Fruit fly (Drosophila melanogaster): ENCODE results near the gene HHEX.

The HHEX gene

dm6 chr3R:21102477-21102876 lies 21.8 kb upstream of the HHEX start:
- no peak for TF ChIP-seq CG17801 (GFP tag; optimal IDR thresholded peaks at IDR 0.05; ENCODE audit: partially characterized antibody)

DNA sequence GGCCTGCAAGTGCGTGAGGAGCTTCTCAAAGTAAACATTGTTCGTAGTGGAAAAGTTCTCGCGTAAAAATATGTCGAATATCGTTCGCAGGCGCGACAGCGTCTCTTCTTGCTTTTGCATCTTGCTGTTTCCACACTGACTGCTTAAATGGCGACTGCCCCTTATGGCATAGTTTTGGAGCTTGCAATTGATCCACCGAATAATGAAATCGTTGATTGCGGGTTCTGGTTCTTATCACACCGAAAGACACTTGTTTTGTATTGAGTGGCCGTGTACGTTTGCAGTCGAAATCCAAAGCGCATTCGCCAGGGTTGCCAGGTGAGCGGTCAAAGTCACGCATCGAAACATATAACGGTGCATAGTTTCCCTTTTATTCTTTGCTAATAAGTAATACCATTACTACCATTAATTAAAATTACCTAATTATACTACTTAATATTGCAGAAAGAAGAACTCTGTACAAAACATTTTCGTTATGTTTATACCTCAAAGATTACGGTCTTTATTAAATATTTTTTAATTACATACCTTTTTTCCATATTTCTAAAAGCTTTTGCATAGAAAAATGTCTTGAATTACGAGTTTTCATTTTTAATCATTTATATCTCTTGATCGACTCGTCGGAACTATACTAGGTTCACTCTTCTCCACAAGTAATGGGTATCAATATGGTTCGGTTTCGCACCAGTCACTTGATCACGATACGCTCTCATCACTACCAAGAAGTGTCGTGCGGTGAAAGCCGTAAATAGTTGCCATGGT lies 20.9 kb upstream of the HHEX start, which contains the start of the genes CG7044 and Tbc1d22:
Gene CG7044, minus strand, starts transcription at position 266 of the 762 bp plus-strand sequence.
Gene Tbc1d22, plus strand, starts transcription at position 747 of the 762 bp plus-strand sequence.
- peak; percentile 15 for TF ChIP-seq CG17801 (GFP tag; optimal IDR thresholded peaks at IDR 0.05; ENCODE audit: partially characterized antibody)

DNA sequence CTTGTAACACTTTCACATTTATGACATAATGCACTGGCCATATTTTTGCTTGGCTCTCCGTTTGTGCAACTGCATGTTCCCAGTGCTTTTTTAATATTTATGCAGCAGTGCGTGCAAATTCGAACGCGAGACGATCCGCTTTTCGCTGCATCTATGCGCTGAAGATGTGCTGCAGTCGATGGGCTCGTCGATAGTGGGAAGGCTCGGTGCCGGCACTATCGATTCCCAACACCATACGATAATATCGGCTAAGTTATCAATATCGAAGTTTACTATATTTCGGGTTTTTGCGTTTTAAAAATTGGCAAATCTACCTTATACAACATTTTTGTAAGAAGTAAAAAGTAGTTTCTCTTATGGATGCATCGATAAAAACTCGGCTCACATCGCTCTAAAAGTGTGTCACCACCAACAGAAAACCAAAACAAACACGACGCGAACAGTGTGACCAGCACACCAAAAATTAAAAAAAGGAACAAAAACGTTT lies 16.9 kb upstream of the HHEX start, which contains the start of gene RhoGAP93B:
Gene RhoGAP93B, minus strand, starts transcription at position 197 of the 487 bp plus-strand sequence.
- TF ChIP-seq CG17801 (GFP tag; optimal IDR thresholded peaks at IDR 0.05; ENCODE audit: partially characterized antibody) = peak; percentile 95

- no peak for TF ChIP-seq CG17801 (GFP tag; optimal IDR thresholded peaks at IDR 0.05; ENCODE audit: partially characterized antibody)
These were observed 16.4 kb upstream of the HHEX start for dm6 chr3R:21097160-21097559.

DNA sequence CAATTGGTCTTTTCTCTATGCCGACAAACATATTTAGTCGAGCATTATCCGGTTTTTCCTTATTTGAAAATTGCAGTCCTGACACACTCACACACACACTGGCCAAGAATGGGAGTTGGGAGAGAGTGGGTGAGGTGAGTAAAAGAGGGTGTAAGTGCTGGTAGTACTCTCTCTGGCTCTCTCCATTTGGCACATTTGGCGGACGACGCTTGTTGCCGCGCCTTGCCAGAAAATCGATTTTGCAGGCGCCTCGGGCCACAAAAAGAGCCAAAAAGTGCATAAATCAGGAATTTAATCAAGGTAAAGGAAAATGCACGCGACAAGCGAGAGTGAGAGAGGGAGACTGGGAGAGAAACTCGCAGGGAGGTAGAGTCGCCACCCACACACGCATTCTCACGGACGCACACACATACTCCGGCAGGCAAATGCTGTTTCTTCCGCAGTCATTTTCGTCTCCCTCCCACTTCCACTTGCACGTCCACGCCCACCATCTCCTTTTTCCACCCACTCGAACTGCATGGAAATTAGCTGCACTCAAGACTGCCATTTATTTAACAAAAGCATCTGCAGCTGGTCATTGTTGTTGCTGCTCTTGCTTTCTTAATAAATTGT lies 15.9 kb upstream of the HHEX start:
- no peak for TF ChIP-seq CG17801 (GFP tag; optimal IDR thresholded peaks at IDR 0.05; ENCODE audit: partially characterized antibody)

DNA sequence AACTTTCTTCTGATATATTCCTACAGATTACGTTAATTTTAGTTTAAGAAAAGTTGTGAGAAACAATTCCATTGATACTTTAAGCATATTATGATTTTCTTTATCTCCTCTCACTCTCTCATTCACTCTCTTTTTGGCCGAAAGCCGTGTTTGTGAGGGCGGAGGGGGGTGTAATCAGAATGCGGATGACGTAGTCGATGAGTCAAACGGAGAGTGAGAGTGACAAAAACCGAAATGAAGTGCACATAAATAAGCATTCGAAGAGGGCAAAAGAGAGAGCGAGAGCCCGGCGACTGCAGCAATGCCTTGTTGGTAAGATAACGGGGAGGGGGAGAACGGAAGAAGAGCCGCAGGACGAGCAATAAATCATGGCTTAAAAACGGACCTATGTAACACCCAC lies 13.6 kb upstream of the HHEX start:
- no peak for TF ChIP-seq CG17801 (GFP tag; optimal IDR thresholded peaks at IDR 0.05; ENCODE audit: partially characterized antibody)

DNA sequence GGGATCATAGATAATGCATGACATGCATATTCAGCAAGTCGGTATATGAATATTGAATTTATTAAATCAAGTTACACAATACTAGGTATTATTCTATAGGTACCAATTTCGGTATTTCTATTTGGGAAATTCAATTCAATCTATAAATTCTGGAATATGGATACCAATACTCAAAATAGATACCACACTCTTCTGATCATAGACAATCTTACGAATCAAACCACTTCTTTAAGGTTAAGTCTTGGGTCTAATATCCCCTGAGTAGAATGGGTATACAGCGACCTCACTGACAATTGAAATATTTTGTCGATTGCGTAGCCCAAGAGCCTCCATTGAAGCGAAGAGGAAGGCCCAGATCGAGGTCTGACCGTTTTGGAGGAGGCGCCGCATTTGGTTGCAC lies 12.1 kb upstream of the HHEX start:
- TF ChIP-seq CG17801 (GFP tag; optimal IDR thresholded peaks at IDR 0.05; ENCODE audit: partially characterized antibody) = no peak

- TF ChIP-seq CG17801 (GFP tag; optimal IDR thresholded peaks at IDR 0.05; ENCODE audit: partially characterized antibody) = no peak
These were observed 11.3 kb upstream of the HHEX start for dm6 chr3R:21092036-21092435.

dm6 chr3R:21091500-21091899 lies 10.8 kb upstream of the HHEX start:
- no peak for TF ChIP-seq CG17801 (GFP tag; optimal IDR thresholded peaks at IDR 0.05; ENCODE audit: partially characterized antibody)

dm6 chr3R:21090230-21091021 lies 9.7 kb upstream of the HHEX start:
- no peak for TF ChIP-seq CG17801 (GFP tag; optimal IDR thresholded peaks at IDR 0.05; ENCODE audit: partially characterized antibody)

- no peak for TF ChIP-seq CG17801 (GFP tag; optimal IDR thresholded peaks at IDR 0.05; ENCODE audit: partially characterized antibody)
These were observed 8.7 kb upstream of the HHEX start for dm6 chr3R:21089416-21089815.

DNA sequence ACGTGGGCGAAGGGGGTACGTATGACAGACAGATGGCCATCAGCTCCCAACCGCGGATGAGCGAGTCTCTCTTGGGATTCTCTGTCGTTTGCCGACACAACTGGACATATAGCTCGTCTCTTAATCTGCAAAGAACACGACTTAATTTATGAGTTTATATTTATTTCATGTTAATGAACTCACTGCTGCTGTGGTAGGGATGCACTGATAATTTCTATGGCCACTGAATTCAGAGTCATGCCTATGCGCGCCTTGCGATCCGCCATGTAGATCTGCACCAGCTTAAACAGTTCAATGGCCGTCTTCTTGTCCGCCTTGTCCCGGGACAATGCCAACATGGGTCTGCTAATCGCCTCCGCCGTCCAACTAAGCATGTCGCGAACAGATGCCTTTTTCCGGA lies 4.3 kb upstream of the HHEX start:
- no peak for TF ChIP-seq CG17801 (GFP tag; optimal IDR thresholded peaks at IDR 0.05; ENCODE audit: partially characterized antibody)

dm6 chr3R:21078958-21079357 lies 1.8 kb downstream of the HHEX start:
- no peak for TF ChIP-seq CG17801 (GFP tag; optimal IDR thresholded peaks at IDR 0.05; ENCODE audit: partially characterized antibody)

DNA sequence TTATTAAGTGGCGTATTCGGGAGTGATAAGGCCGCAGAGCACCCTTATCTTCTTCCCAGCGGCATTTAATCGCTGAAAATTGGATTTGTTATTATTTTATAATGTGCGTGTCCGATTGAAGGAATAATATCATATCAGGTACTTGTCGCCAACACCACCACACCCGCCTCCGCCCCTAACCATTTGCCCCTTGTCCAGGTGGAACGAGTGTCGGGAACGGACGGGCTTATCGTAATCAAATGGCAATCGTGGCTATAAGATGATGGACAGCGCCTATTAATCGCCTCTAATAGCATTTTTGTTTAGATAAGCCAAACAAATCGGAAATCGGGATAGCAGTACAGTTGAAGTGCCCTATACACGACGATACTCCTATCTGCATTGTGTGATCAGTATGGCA lies 2.5 kb downstream of the HHEX start:
- no peak for TF ChIP-seq CG17801 (GFP tag; optimal IDR thresholded peaks at IDR 0.05; ENCODE audit: partially characterized antibody)

DNA sequence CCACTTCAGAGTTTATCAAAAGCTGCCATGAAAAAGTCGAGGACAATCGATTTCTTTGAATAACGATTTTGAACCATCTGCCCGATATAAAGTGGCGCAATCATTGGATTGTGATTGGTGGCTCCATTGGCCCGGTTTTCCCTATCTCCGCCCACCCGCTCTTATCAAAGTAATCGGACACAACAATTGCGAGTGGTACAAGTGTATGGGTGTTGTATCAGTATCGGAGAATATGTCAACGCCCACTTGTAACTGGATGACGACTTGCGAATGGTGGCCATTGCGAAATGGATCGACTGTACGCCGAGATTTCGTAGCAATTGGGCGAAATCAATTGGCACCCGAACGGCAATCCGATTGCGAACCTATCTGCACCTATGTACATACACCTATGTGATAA lies 3.1 kb downstream of the HHEX start:
- no peak for TF ChIP-seq CG17801 (GFP tag; optimal IDR thresholded peaks at IDR 0.05; ENCODE audit: partially characterized antibody)

Data from ovary, adult (tissue).